Worm (Caenorhabditis elegans) whole organism, L1 larva: Measurements from ENCODE around the gene C26B2.8.

Source experiments
- C04F5.9 ChIP-seq: sonication (generic microtip); optimal IDR thresholded peaks from 2 replicates; lab custom pipeline; 2016; ENCODE audit warnings: missing genetic modification characterization, missing compliant biosample characterization
- C16A3.4 ChIP-seq: fragments of 150-350 bp; optimal IDR thresholded peaks from 2 replicates; lab custom pipeline; 2014; ENCODE audit warnings: missing biosample characterization, missing genetic modification characterization
- F16B12.6 ChIP-seq: fragments of 150-350 bp; optimal IDR thresholded peaks from 2 replicates; lab custom pipeline; 2014; ENCODE audit warnings: missing biosample characterization, missing genetic modification characterization
- aha-1 ChIP-seq: fragments of 150-350 bp; optimal IDR thresholded peaks from 2 replicates; lab custom pipeline; 2014; ENCODE audit warnings: missing biosample characterization, missing genetic modification characterization
- alr-1 ChIP-seq: fragments of 200-800 bp; sonication (Bioruptor generic); optimal IDR thresholded peaks from 2 replicates; lab custom pipeline; 2018; ENCODE audit warnings: borderline replicate concordance, mild to moderate bottlenecking, missing genetic modification characterization, missing compliant biosample characterization
- ama-1 ChIP-seq: fragments of 150-350 bp; optimal IDR thresholded peaks from 2 replicates; lab custom pipeline; 2014
- blmp-1 ChIP-seq: fragments of 150-350 bp; optimal IDR thresholded peaks from 2 replicates; lab custom pipeline; 2014; ENCODE audit warnings: missing biosample characterization, missing genetic modification characterization
- ceh-63 ChIP-seq: fragments of 200-800 bp; sonication (Bioruptor generic); optimal IDR thresholded peaks from 2 replicates; lab custom pipeline; 2018; ENCODE audit warnings: mild to moderate bottlenecking, missing genetic modification characterization, missing compliant biosample characterization
- ceh-8 ChIP-seq: fragments of 200-800 bp; sonication (Bioruptor generic); optimal IDR thresholded peaks from 2 replicates; lab custom pipeline; 2018; ENCODE audit warnings: mild to moderate bottlenecking, missing genetic modification characterization, moderate library complexity, missing compliant biosample characterization
- ceh-82 ChIP-seq, 3 experiments: fragments of 150-350 bp in 1 of 3; sonication (generic microtip) in 2 of 3; optimal IDR thresholded peaks; 2 replicates each; lab custom pipeline; 2014 to 2017; ENCODE audit warnings: missing biosample characterization in 3 of 3, missing genetic modification characterization in 3 of 3
- ceh-88 ChIP-seq: fragments of 200-800 bp; sonication (Bioruptor generic); IDR thresholded peaks from 2 replicates; pipeline ENCODE4 v1.3.6; 2022; ENCODE audit warnings: missing genetic modification characterization, missing compliant biosample characterization
- ces-1 ChIP-seq: fragments of 150-350 bp; optimal IDR thresholded peaks from 2 replicates; lab custom pipeline; 2014; ENCODE audit warnings: missing biosample characterization, missing genetic modification reagents, missing genetic modification characterization
- dpl-1 ChIP-seq, 3 experiments: fragments of 150-350 bp in 2 of 3; sonication (generic microtip) in 1 of 3; optimal IDR thresholded peaks; 2 replicates each; lab custom pipeline; 2014 to 2017; ENCODE audit warnings: missing biosample characterization in 3 of 3, missing genetic modification characterization in 3 of 3, missing genetic modification reagents in 3 of 3
- dsc-1 ChIP-seq: sonication (generic microtip); optimal IDR thresholded peaks from 2 replicates; lab custom pipeline; 2016; ENCODE audit warnings: mild to moderate bottlenecking, missing genetic modification characterization, missing compliant biosample characterization
- efl-1 ChIP-seq, 4 experiments: fragments of 150-350 bp; optimal IDR thresholded peaks in 3 of 4; peaks in 1 of 4; 1 replicate in 1 of 4; 2 replicates in 3 of 4; lab custom pipeline; 2014; ENCODE audit warnings: missing biosample characterization in 2 of 4, missing genetic modification characterization in 2 of 4, missing genetic modification reagents in 2 of 4
- egl-27 ChIP-seq, 2 experiments: fragments of 150-350 bp in 1 of 2; sonication (generic microtip); optimal IDR thresholded peaks; 3 replicates each; lab custom pipeline; 2017 to 2018; ENCODE audit warnings: missing biosample characterization in 2 of 2, missing genetic modification characterization in 2 of 2, missing genetic modification reagents in 2 of 2
- elt-3 ChIP-seq, 6 experiments: fragments of 150-350 bp in 1 of 6; sonication (generic microtip); optimal IDR thresholded peaks; 2 replicates each; lab custom pipeline; 2017 to 2018; ENCODE audit warnings: missing biosample characterization in 6 of 6, missing genetic modification characterization in 6 of 6, inconsistent platforms in 1 of 6
- hlh-4 ChIP-seq: sonication (generic microtip); optimal IDR thresholded peaks from 2 replicates; lab custom pipeline; 2016; ENCODE audit warnings: mild to moderate bottlenecking, missing genetic modification characterization, missing compliant biosample characterization
- hpl-2 ChIP-seq: fragments of 150-350 bp; optimal IDR thresholded peaks from 2 replicates; lab custom pipeline; 2014; ENCODE audit warnings: missing biosample characterization, missing genetic modification reagents, missing genetic modification characterization
- isw-1 ChIP-seq: fragments of 200-800 bp; sonication (Bioruptor generic); IDR thresholded peaks from 2 replicates; pipeline ENCODE4 v1.3.6; 2022; ENCODE audit warnings: missing genetic modification characterization, missing compliant biosample characterization
- jun-1 ChIP-seq: fragments of 150-350 bp; optimal IDR thresholded peaks from 2 replicates; lab custom pipeline; 2014; ENCODE audit warnings: missing biosample characterization, missing genetic modification reagents, missing genetic modification characterization
- lin-14 ChIP-seq: fragments of 200-800 bp; sonication (Bioruptor generic); optimal IDR thresholded peaks from 2 replicates; lab custom pipeline; 2018; ENCODE audit warnings: mild to moderate bottlenecking, missing genetic modification characterization, moderate library complexity, missing compliant biosample characterization
- lin-15B ChIP-seq: fragments of 150-350 bp; sonication (generic microtip); optimal IDR thresholded peaks from 3 replicates; lab custom pipeline; 2014; ENCODE audit warnings: missing biosample characterization, missing genetic modification characterization
- lin-35 ChIP-seq, 2 experiments: fragments of 150-350 bp; optimal IDR thresholded peaks; 2 replicates each; lab custom pipeline; 2014; ENCODE audit warnings: missing biosample characterization in 2 of 2, missing genetic modification characterization in 2 of 2, missing genetic modification reagents in 2 of 2
- lir-3 ChIP-seq: sonication (generic microtip); optimal IDR thresholded peaks from 2 replicates; lab custom pipeline; 2016; ENCODE audit warnings: mild to moderate bottlenecking, missing genetic modification characterization, moderate library complexity, missing compliant biosample characterization; ENCODE audit not compliant: poor library complexity
- lsy-2 ChIP-seq, 2 experiments: fragments of 150-350 bp; optimal IDR thresholded peaks; 2 replicates each; lab custom pipeline; 2014; ENCODE audit warnings: missing biosample characterization in 2 of 2, missing genetic modification characterization in 2 of 2
- mep-1 ChIP-seq: fragments of 150-350 bp; optimal IDR thresholded peaks from 2 replicates; lab custom pipeline; 2014; ENCODE audit warnings: missing biosample characterization, missing genetic modification characterization
- nhr-12 ChIP-seq: sonication (generic microtip); optimal IDR thresholded peaks from 2 replicates; lab custom pipeline; 2017; ENCODE audit warnings: missing biosample characterization, missing genetic modification characterization
- nhr-19 ChIP-seq: fragments of 200-800 bp; sonication (Bioruptor generic); conservative IDR thresholded peaks from 2 replicates; pipeline ENCODE4 v1.3.6; 2022; ENCODE audit warnings: missing genetic modification characterization, missing compliant biosample characterization
- nhr-20 ChIP-seq: sonication (generic microtip); optimal IDR thresholded peaks from 2 replicates; lab custom pipeline; 2016; ENCODE audit warnings: mild to moderate bottlenecking, missing genetic modification characterization, missing compliant biosample characterization
- nhr-237 ChIP-seq: fragments of 150-350 bp; optimal IDR thresholded peaks from 2 replicates; lab custom pipeline; 2014; ENCODE audit warnings: missing biosample characterization, missing genetic modification characterization
- nhr-47 ChIP-seq: sonication (generic microtip); optimal IDR thresholded peaks from 2 replicates; lab custom pipeline; 2016; ENCODE audit warnings: mild to moderate bottlenecking, missing genetic modification characterization, moderate library complexity, missing compliant biosample characterization
- nhr-71 ChIP-seq: sonication (generic microtip); optimal IDR thresholded peaks from 2 replicates; lab custom pipeline; 2016; ENCODE audit warnings: mild to moderate bottlenecking, missing genetic modification characterization, moderate library complexity, missing compliant biosample characterization
- nhr-77 ChIP-seq: fragments of 150-350 bp; optimal IDR thresholded peaks from 2 replicates; lab custom pipeline; 2014; ENCODE audit warnings: missing biosample characterization, missing genetic modification characterization
- nhr-84 ChIP-seq: sonication (generic microtip); optimal IDR thresholded peaks from 2 replicates; lab custom pipeline; 2017; ENCODE audit warnings: missing biosample characterization, missing genetic modification characterization
- nhr-85 ChIP-seq: sonication (generic microtip); peaks from one replicate; lab custom pipeline; 2016; ENCODE audit warnings: missing genetic modification characterization, inconsistent platforms, missing compliant biosample characterization
- skn-1 ChIP-seq: fragments of 150-350 bp; optimal IDR thresholded peaks from 2 replicates; lab custom pipeline; 2014; ENCODE audit warnings: missing biosample characterization, missing genetic modification characterization
- snpc-4 ChIP-seq: fragments of 150-350 bp; optimal IDR thresholded peaks from 2 replicates; lab custom pipeline; 2014; ENCODE audit warnings: missing biosample characterization, missing genetic modification characterization
- snu-23 ChIP-seq: sonication (generic microtip); optimal IDR thresholded peaks from 2 replicates; lab custom pipeline; 2016; ENCODE audit warnings: missing genetic modification characterization, missing compliant biosample characterization
- sox-4 ChIP-seq: sonication (generic microtip); optimal IDR thresholded peaks from 2 replicates; lab custom pipeline; 2016; ENCODE audit warnings: missing genetic modification characterization, missing compliant biosample characterization
- sptf-1 ChIP-seq: fragments of 150-350 bp; optimal IDR thresholded peaks from 2 replicates; lab custom pipeline; 2014; ENCODE audit warnings: missing biosample characterization, missing genetic modification characterization
- sup-37 ChIP-seq: fragments of 200-800 bp; sonication (Bioruptor generic); optimal IDR thresholded peaks from 2 replicates; lab custom pipeline; 2018; ENCODE audit warnings: mild to moderate bottlenecking, missing genetic modification characterization, missing compliant biosample characterization
- unc-130 ChIP-seq: fragments of 150-350 bp; optimal IDR thresholded peaks from 2 replicates; lab custom pipeline; 2017; ENCODE audit warnings: missing biosample characterization, missing genetic modification characterization, inconsistent platforms
- unc-62 ChIP-seq: fragments of 150-350 bp; optimal IDR thresholded peaks from 2 replicates; lab custom pipeline; 2014; ENCODE audit warnings: missing biosample characterization, missing genetic modification reagents, missing genetic modification characterization
- unc-86 ChIP-seq: sonication (generic microtip); optimal IDR thresholded peaks from 2 replicates; lab custom pipeline; 2016; ENCODE audit warnings: missing genetic modification characterization, missing compliant biosample characterization
- unc-98 ChIP-seq: fragments of 200-800 bp; sonication (Bioruptor generic); IDR thresholded peaks from 2 replicates; pipeline ENCODE4 v1.3.6; 2022; ENCODE audit warnings: missing genetic modification characterization, missing compliant biosample characterization
- vab-15 ChIP-seq: sonication (generic microtip); optimal IDR thresholded peaks from 2 replicates; lab custom pipeline; 2017; ENCODE audit warnings: missing genotype, mild to moderate bottlenecking, missing genetic modification characterization, missing compliant biosample characterization
- xbp-1 ChIP-seq: sonication (generic microtip); optimal IDR thresholded peaks from 2 replicates; lab custom pipeline; 2016; ENCODE audit warnings: missing genetic modification characterization, missing compliant biosample characterization

Gene C26B2.8

ce11 chrIV:8032135-8032915, 18.4 kb downstream of the C26B2.8 start (continued):
- TF ChIP-seq lin-14 (GFP tag; lab: Kevin White, UChicago) (peak; percentile 12), ceh-63 (GFP tag; lab: Kevin White, UChicago) (no peak), mep-1 (no peak), nhr-237 (tag; lab: Kevin White, UChicago) (no peak), efl-1 (optimal IDR thresholded peaks at IDR 0.05; lab: Kevin White, UChicago) (no peak), efl-1 (GFP tag; optimal IDR thresholded peaks at IDR 0.05 in 1 of 2; lab: Kevin White, UChicago) (peak in 1 of 2 experiments; percentile 71), isw-1 (GFP tag; lab: Robert Waterston, UW) (no peak), unc-98 (GFP tag; lab: Robert Waterston, UW) (no peak), nhr-85 (tag; lab: Kevin White, UChicago) (peak; percentile 10), hpl-2 (GFP tag; lab: Kevin White, UChicago) (no peak), lin-15B (tag; lab: Kevin White, UChicago) (no peak), dpl-1 (GFP tag; optimal IDR thresholded peaks at IDR 0.05; lab: Kevin White, UChicago) (no peak), blmp-1 (peak; percentile 5), lin-35 (GFP tag; optimal IDR thresholded peaks at IDR 0.05; lab: Kevin White, UChicago) (no peak), C04F5.9 (tag; lab: Kevin White, UChicago) (no peak), sptf-1 (tag; lab: Kevin White, UChicago) (no peak)

ce11 chrIV:8034182-8034581, 20.2 kb downstream of the C26B2.8 start:
- TF ChIP-seq snu-23 (GFP tag; lab: Kevin White, UChicago) (no peak), sox-4 (tag; lab: Kevin White, UChicago) (no peak), alr-1 (tag; lab: Kevin White, UChicago) (no peak), ces-1 (GFP tag; lab: Kevin White, UChicago) (no peak), dsc-1 (tag; lab: Kevin White, UChicago) (no peak)

ce11 chrIV:8036492-8036891, 22.5 kb downstream of the C26B2.8 start:
- TF ChIP-seq lir-3: peak; percentile 11
- TF ChIP-seq nhr-12: no peak
- no peak for TF ChIP-seq skn-1 (tag; lab: Kevin White, UChicago)
- TF ChIP-seq ceh-88: no peak
- no peak for TF ChIP-seq unc-130 (tag; lab: Kevin White, UChicago)
- TF ChIP-seq snu-23 (GFP tag; lab: Kevin White, UChicago): peak; percentile 74
- no peak for TF ChIP-seq unc-86 (tag; lab: Kevin White, UChicago)
- TF ChIP-seq nhr-77 (tag; lab: Kevin White, UChicago): no peak
- no peak for TF ChIP-seq sup-37 (GFP tag; lab: Kevin White, UChicago)
- peak; percentile 19 for TF ChIP-seq nhr-47 (tag; lab: Kevin White, UChicago)
- no peak for TF ChIP-seq unc-62 (GFP tag; lab: Kevin White, UChicago)
- peak; percentile 86 for TF ChIP-seq nhr-20 (tag; lab: Kevin White, UChicago)
- TF ChIP-seq F16B12.6 (tag; lab: Kevin White, UChicago): no peak
- peak in 1 of 3 experiments; percentile 4 for TF ChIP-seq ceh-82 (tag; optimal IDR thresholded peaks at IDR 0.05; lab: Kevin White, UChicago)
- TF ChIP-seq lsy-2 (tag; optimal IDR thresholded peaks at IDR 0.05; lab: Kevin White, UChicago): peak; percentile 39 to 70
- TF ChIP-seq nhr-85 (tag; lab: Kevin White, UChicago): peak; percentile 99
- peak in 5 of 6 experiments; percentile 24 to 87 (median 81) for TF ChIP-seq elt-3 (tag; optimal IDR thresholded peaks at IDR 0.05; lab: Kevin White, UChicago)
- TF ChIP-seq aha-1 (tag; lab: Kevin White, UChicago): no peak
- TF ChIP-seq lin-35 (GFP tag; optimal IDR thresholded peaks at IDR 0.05; lab: Kevin White, UChicago): peak; percentile 15 to 48
- no peak for TF ChIP-seq nhr-84 (tag; lab: Kevin White, UChicago)
- TF ChIP-seq vab-15 (tag; lab: Kevin White, UChicago): no peak
- TF ChIP-seq ceh-8: no peak
- TF ChIP-seq nhr-71: peak; percentile 82
- no peak for TF ChIP-seq xbp-1 (tag; lab: Kevin White, UChicago)
- TF ChIP-seq C16A3.4 (tag; lab: Kevin White, UChicago): peak; percentile 58
- no peak for TF ChIP-seq ama-1 (lab: Kevin White, UChicago)
- no peak for TF ChIP-seq jun-1 (tag; lab: Kevin White, UChicago)
- TF ChIP-seq egl-27 (tag; optimal IDR thresholded peaks at IDR 0.05; lab: Kevin White, UChicago): no peak
- TF ChIP-seq hlh-4 (tag; lab: Kevin White, UChicago): no peak
- peak; percentile 54 for TF ChIP-seq nhr-19 (GFP tag; lab: Robert Waterston, UW)
- TF ChIP-seq snpc-4: no peak
- TF ChIP-seq alr-1 (tag; lab: Kevin White, UChicago): no peak
